Fruit fly (Drosophila melanogaster): ENCODE data around the gene CG15760.

Gene CG15760

dm6 chrX:13676458-13676944, 7.0 kb downstream of the CG15760 start, which contains the start of gene CG11162 (continued):
- TF ChIP-seq gro (GFP tag; optimal IDR thresholded peaks at IDR 0.05) (peak; percentile 13), zen2 (GFP tag; IDR thresholded peaks at IDR 0.05; ENCODE audit: partially characterized antibody) (no peak), CG32532 (GFP tag; IDR thresholded peaks at IDR 0.05) (peak; percentile 26; the same call in 1 of the 2 replicates), Hmr (GFP tag; optimal IDR thresholded peaks at IDR 0.05) (peak; percentile 68), CG7786 (GFP tag; optimal IDR thresholded peaks at IDR 0.05) (peak; percentile 28), amos (GFP tag; IDR thresholded peaks at IDR 0.05; ENCODE audit: partially characterized antibody) (no peak), E2f1 (GFP tag; IDR thresholded peaks at IDR 0.05) (no peak), HLH3B (GFP tag; IDR thresholded peaks at IDR 0.05) (no peak), grau (tag; optimal IDR thresholded peaks at IDR 0.05) (peak; percentile 58), knrl (GFP tag; IDR thresholded peaks at IDR 0.05; ENCODE audit: partially characterized antibody) (no peak), CG12155 (GFP tag; optimal IDR thresholded peaks at IDR 0.05) (peak; percentile 20), mam (GFP tag; optimal IDR thresholded peaks at IDR 0.05) (peak; percentile 41), CG7963 (GFP tag; IDR thresholded peaks at IDR 0.05; ENCODE audit: partially characterized antibody) (no peak), CG10274 (GFP tag; optimal IDR thresholded peaks at IDR 0.05) (peak; percentile 93), Usf (GFP tag; optimal IDR thresholded peaks at IDR 0.05) (peak; percentile 29), CG12219 (GFP tag; optimal IDR thresholded peaks at IDR 0.05) (no peak), fru (optimal IDR thresholded peaks at IDR 0.05) (no peak), Dp (GFP tag; optimal IDR thresholded peaks at IDR 0.05) (no peak), nau (GFP tag; optimal IDR thresholded peaks at IDR 0.05) (no peak), nmo (GFP tag; optimal IDR thresholded peaks at IDR 0.05) (no peak), hth (optimal IDR thresholded peaks at IDR 0.05) (no peak), CG13775 (GFP tag; optimal IDR thresholded peaks at IDR 0.05) (peak; percentile 23), Bgb (GFP tag; IDR thresholded peaks at IDR 0.05; ENCODE audit: partially characterized antibody) (no peak), CG9932 (GFP tag; IDR thresholded peaks at IDR 0.05) (peak; percentile 40), CG17361 (GFP tag; IDR thresholded peaks at IDR 0.05) (no peak), CG9727 (GFP tag; optimal IDR thresholded peaks at IDR 0.05) (peak; percentile 36), CG1832 (GFP tag; optimal IDR thresholded peaks at IDR 0.05) (no peak), zfh2 (GFP tag; optimal IDR thresholded peaks at IDR 0.05) (peak; percentile 49), jumu (GFP tag; optimal IDR thresholded peaks at IDR 0.05) (no peak), gsb (GFP tag; IDR thresholded peaks at IDR 0.05) (no peak), lilli (GFP tag; optimal IDR thresholded peaks at IDR 0.05) (peak; percentile 64), Meics (GFP tag; optimal IDR thresholded peaks at IDR 0.05) (peak; percentile 68), CG10147 (GFP tag; optimal IDR thresholded peaks at IDR 0.05) (peak; percentile 41), Ets65A (GFP tag) (peak; percentile 77), eyg (GFP tag; optimal IDR thresholded peaks at IDR 0.05) (no peak), tx (GFP tag; optimal IDR thresholded peaks at IDR 0.05) (no peak), CG7271 (tag; optimal IDR thresholded peaks at IDR 0.05) (no peak), CG16813 (GFP tag; IDR thresholded peaks at IDR 0.05; ENCODE audit: partially characterized antibody) (no peak), Scr (GFP tag; IDR thresholded peaks at IDR 0.05; ENCODE audit: partially characterized antibody) (no peak), lov (optimal IDR thresholded peaks at IDR 0.05) (no peak), lov (GFP tag; IDR thresholded peaks at IDR 0.05) (no peak), CG13624 (GFP tag; optimal IDR thresholded peaks at IDR 0.05) (peak; percentile 9), sima (GFP tag; optimal IDR thresholded peaks at IDR 0.05) (no peak), CG1024 (GFP tag; IDR thresholded peaks at IDR 0.05) (no peak), CG10209 (GFP tag; optimal IDR thresholded peaks at IDR 0.05) (peak; percentile 12), Dip3 (GFP tag; optimal IDR thresholded peaks at IDR 0.05) (peak; percentile 41), Six4 (GFP tag; optimal IDR thresholded peaks at IDR 0.05) (no peak), lab (GFP tag; optimal IDR thresholded peaks at IDR 0.05) (peak; percentile 70), chinmo (GFP tag; IDR thresholded peaks at IDR 0.05; ENCODE audit: partially characterized antibody) (no peak), sens (GFP tag) (peak; percentile 7)
